Worm (Caenorhabditis elegans) whole organism, late embryonic: ENCODE measurements around the gene srf-3.

ENCODE experiments used
- Y22D7AL.16 ChIP-seq: sonication (generic microtip); optimal IDR thresholded peaks from 2 replicates; lab custom pipeline; 2016; ENCODE audit warnings: missing genetic modification characterization, missing compliant biosample characterization
- dmd-4 ChIP-seq: sonication (generic microtip); optimal IDR thresholded peaks from 2 replicates; lab custom pipeline; 2016; ENCODE audit warnings: borderline replicate concordance, missing genetic modification characterization, missing compliant biosample characterization
- elt-4 ChIP-seq: sonication (generic microtip); optimal IDR thresholded peaks from 2 replicates; lab custom pipeline; 2016; ENCODE audit warnings: missing genetic modification characterization, missing compliant biosample characterization
- fkh-10 ChIP-seq: fragments of 150-350 bp; optimal IDR thresholded peaks from 2 replicates; lab custom pipeline; 2014; ENCODE audit warnings: missing biosample characterization, missing genetic modification reagents, missing genetic modification characterization
- hlh-13 ChIP-seq: fragments of 200-800 bp; sonication (Bioruptor generic); optimal IDR thresholded peaks from 2 replicates; lab custom pipeline; 2018; ENCODE audit warnings: mild to moderate bottlenecking, missing genetic modification characterization, missing compliant biosample characterization
- mec-3 ChIP-seq: sonication (generic microtip); optimal IDR thresholded peaks from 2 replicates; lab custom pipeline; 2016; ENCODE audit warnings: borderline replicate concordance, missing genetic modification characterization, missing compliant biosample characterization
- pqm-1 ChIP-seq: sonication (generic microtip); optimal IDR thresholded peaks from 2 replicates; lab custom pipeline; 2016; ENCODE audit warnings: missing genetic modification characterization, missing compliant biosample characterization
- ref-2 ChIP-seq: sonication (generic microtip); optimal IDR thresholded peaks from 2 replicates; lab custom pipeline; 2016; ENCODE audit warnings: missing genetic modification characterization, missing compliant biosample characterization
- rnt-1 ChIP-seq: sonication (generic microtip); optimal IDR thresholded peaks from 2 replicates; lab custom pipeline; 2016; ENCODE audit warnings: missing genetic modification characterization, missing compliant biosample characterization
- sox-4 ChIP-seq: sonication (generic microtip); optimal IDR thresholded peaks from 2 replicates; lab custom pipeline; 2017; ENCODE audit warnings: mild to moderate bottlenecking, missing genetic modification characterization, inconsistent platforms, missing compliant biosample characterization

- TF ChIP-seq dmd-4 (no peak), fkh-10 (GFP tag; lab: Kevin White, UChicago) (no peak), elt-4 (no peak), hlh-13 (GFP tag; lab: Kevin White, UChicago) (no peak), rnt-1 (tag; lab: Kevin White, UChicago) (no peak), sox-4 (tag; lab: Kevin White, UChicago) (no peak), mec-3 (tag; lab: Kevin White, UChicago) (no peak), ref-2 (tag; lab: Kevin White, UChicago) (no peak), pqm-1 (tag; lab: Kevin White, UChicago) (no peak), Y22D7AL.16 (tag; lab: Kevin White, UChicago) (no peak)
Measured at ce11 chrIV:12876558-12876957, 27.2 kb downstream of the srf-3 start.
